Fruit fly (Drosophila melanogaster): ENCODE data around the gene CG2519.

CG2519 gene

dm6 chr3R:5570635-5571436 is 23.3 kb upstream of the CG2519 start, which contains the start of gene CRMP (continued):
- no peak for TF ChIP-seq Xbp1 (GFP tag; optimal IDR thresholded peaks at IDR 0.05)
- TF ChIP-seq al (GFP tag; IDR thresholded peaks at IDR 0.05) = no peak
- no peak for TF ChIP-seq Mrtf (GFP tag; IDR thresholded peaks at IDR 0.05)
- TF ChIP-seq CG4328 (GFP tag; optimal IDR thresholded peaks at IDR 0.05) = no peak
- TF ChIP-seq CG18619 (GFP tag; optimal IDR thresholded peaks at IDR 0.05) = no peak
- no peak for TF ChIP-seq CG10366 (GFP tag; IDR thresholded peaks at IDR 0.05)
- no peak for TF ChIP-seq CG11093 (GFP tag; IDR thresholded peaks at IDR 0.05)
- no peak for TF ChIP-seq NK7.1 (GFP tag; optimal IDR thresholded peaks at IDR 0.05)
- TF ChIP-seq sens-2 (GFP tag; IDR thresholded peaks at IDR 0.05) = no peak
- TF ChIP-seq gce (GFP tag; IDR thresholded peaks at IDR 0.05) = no peak
- no peak for TF ChIP-seq fd3F (GFP tag; optimal IDR thresholded peaks at IDR 0.05)
- no peak for TF ChIP-seq row (GFP tag; IDR thresholded peaks at IDR 0.05)
- TF ChIP-seq CG33557 (GFP tag; optimal IDR thresholded peaks at IDR 0.05) = peak; percentile 24
- TF ChIP-seq CG17328 (GFP tag; IDR thresholded peaks at IDR 0.05) = 0 out of 2 replicates have a peak, but pooled peaks have one; percentile 5
- TF ChIP-seq fd102C (GFP tag; optimal IDR thresholded peaks at IDR 0.05) = no peak
- TF ChIP-seq NC2α (GFP tag; optimal IDR thresholded peaks at IDR 0.05) = no peak
- no peak for TF ChIP-seq CG16863 (GFP tag; optimal IDR thresholded peaks at IDR 0.05)
- peak; percentile 70 for TF ChIP-seq nerfin-1 (tag; optimal IDR thresholded peaks at IDR 0.05)
- no peak for TF ChIP-seq CG9932 (GFP tag; IDR thresholded peaks at IDR 0.05)
- no peak for TF ChIP-seq inv (GFP tag; IDR thresholded peaks at IDR 0.05; ENCODE audit: partially characterized antibody)
- TF ChIP-seq sr (GFP tag; IDR thresholded peaks at IDR 0.05) = peak; percentile 85
- no peak for TF ChIP-seq fu2 (GFP tag; optimal IDR thresholded peaks at IDR 0.05)
- no peak for TF ChIP-seq Atf3 (GFP tag; optimal IDR thresholded peaks at IDR 0.05)
- TF ChIP-seq zen2 (GFP tag; IDR thresholded peaks at IDR 0.05; ENCODE audit: partially characterized antibody) = peak; percentile 24; the same call in 1 of the 3 replicates
- no peak for TF ChIP-seq az2 (GFP tag; optimal IDR thresholded peaks at IDR 0.05)
- peak; percentile 48 to 90 for TF ChIP-seq insv (GFP tag; optimal IDR thresholded peaks at IDR 0.05)
- peak; percentile 89 for TF ChIP-seq CG32767 (GFP tag; IDR thresholded peaks at IDR 0.05)
- no peak for TF ChIP-seq CG6854 (GFP tag; optimal IDR thresholded peaks at IDR 0.05)
- TF ChIP-seq CG7271 (tag; optimal IDR thresholded peaks at IDR 0.05) = no peak
- TF ChIP-seq Sry-β (GFP tag; optimal IDR thresholded peaks at IDR 0.05) = no peak
- no peak for TF ChIP-seq Bdp1 (GFP tag; optimal IDR thresholded peaks at IDR 0.05)
- TF ChIP-seq Sin3A (optimal IDR thresholded peaks at IDR 0.05) = no peak
- TF ChIP-seq CG34224 (GFP tag; IDR thresholded peaks at IDR 0.05; ENCODE audit: partially characterized antibody) = peak; percentile 70
- TF ChIP-seq ac (GFP tag; optimal IDR thresholded peaks at IDR 0.05) = no peak
- TF ChIP-seq CG15514 (GFP tag; optimal IDR thresholded peaks at IDR 0.05) = peak; percentile 29
- TF ChIP-seq Mad (GFP tag; optimal IDR thresholded peaks at IDR 0.05) = no peak
- no peak for TF ChIP-seq CG12236 (GFP tag; optimal IDR thresholded peaks at IDR 0.05)
- no peak for TF ChIP-seq luna (GFP tag; optimal IDR thresholded peaks at IDR 0.05)
- TF ChIP-seq CG5180 (GFP tag; optimal IDR thresholded peaks at IDR 0.05) = peak; percentile 22
- TF ChIP-seq CG9797 (GFP tag; optimal IDR thresholded peaks at IDR 0.05) = peak; percentile 34
- TF ChIP-seq CG6254 (GFP tag; optimal IDR thresholded peaks at IDR 0.05) = no peak
- TF ChIP-seq CG18764 (GFP tag; optimal IDR thresholded peaks at IDR 0.05) = no peak
- TF ChIP-seq Asciz (GFP tag; optimal IDR thresholded peaks at IDR 0.05) = peak; percentile 4
- TF ChIP-seq Lhr (GFP tag; optimal IDR thresholded peaks at IDR 0.05) = no peak
- no peak for TF ChIP-seq salm (tag; optimal IDR thresholded peaks at IDR 0.05)
- TF ChIP-seq Usf (GFP tag; optimal IDR thresholded peaks at IDR 0.05) = no peak
- no peak for TF ChIP-seq CG12299 (tag; optimal IDR thresholded peaks at IDR 0.05)
- peak; percentile 46 for TF ChIP-seq nom (GFP tag; optimal IDR thresholded peaks at IDR 0.05)
- no peak for TF ChIP-seq D19B (GFP tag; optimal IDR thresholded peaks at IDR 0.05)
- no peak for TF ChIP-seq fru (optimal IDR thresholded peaks at IDR 0.05)

Data from whole organism, embryonic.